Fruit fly (Drosophila melanogaster) S2 (cell line): ENCODE data around the gene Best1.

Source experiments
- CG8478 ChIP-seq: fragments of >200 bp; optimal IDR thresholded peaks from 2 replicates; lab custom pipeline; 2018
- CTCF ChIP-seq, 2 experiments: fragments of >200 bp; optimal IDR thresholded peaks; 2 replicates each; lab custom pipeline; 2018

Gene Best1

DNA sequence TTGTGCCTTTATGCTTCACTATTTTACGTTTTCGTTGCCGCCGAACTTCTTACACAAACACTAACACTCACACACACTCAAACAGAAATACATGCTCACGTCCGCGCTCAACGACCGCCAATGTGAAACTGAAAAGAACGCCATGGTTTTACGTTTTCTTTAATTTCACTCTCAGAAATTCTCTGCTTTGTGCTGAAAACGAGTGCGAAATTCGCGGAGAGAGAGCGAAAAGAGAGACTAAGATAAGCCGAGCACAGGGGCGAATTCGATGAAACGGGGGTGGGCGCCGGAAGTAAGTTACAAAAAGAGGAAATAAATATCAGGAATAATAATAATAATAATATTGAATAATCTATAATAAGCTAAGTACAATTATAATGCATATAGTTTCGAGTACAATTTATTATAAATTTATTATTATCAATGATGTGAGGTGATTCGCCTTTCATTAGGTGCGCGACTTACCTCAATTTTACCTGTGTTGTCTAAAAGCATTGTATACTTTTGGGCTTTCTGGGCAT is at the start of gene Best1:
Gene Best1 (minus strand): TSS at position 132 of the 521 bp plus-strand sequence.
- TF ChIP-seq CG8478 (lab: Kevin White, UChicago), result no peak
- no peak for TF ChIP-seq CTCF (optimal IDR thresholded peaks at IDR 0.05; lab: Kevin White, UChicago)

DNA sequence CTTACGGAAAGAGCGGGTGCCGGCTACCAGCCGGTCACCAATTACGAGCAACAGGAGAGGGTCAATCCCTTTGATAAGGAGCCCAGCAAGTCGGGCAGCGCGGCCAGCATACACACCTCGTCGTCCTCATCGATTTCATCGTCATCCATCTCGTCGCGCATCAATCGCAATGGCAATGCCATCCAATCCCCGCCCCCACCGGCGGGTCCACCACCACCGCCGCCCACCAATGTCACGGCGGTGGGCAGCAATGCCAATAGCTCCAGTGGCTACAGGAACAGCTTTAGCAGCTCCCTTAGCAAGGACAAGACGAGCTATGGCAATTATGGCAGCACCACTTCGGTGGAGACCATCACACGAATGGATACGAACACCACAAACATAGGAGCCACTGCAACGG is 47.7 kb upstream of the Best1 start:
- TF ChIP-seq CTCF (optimal IDR thresholded peaks at IDR 0.05; lab: Kevin White, UChicago), result no peak
- TF ChIP-seq CG8478 (lab: Kevin White, UChicago), result no peak

DNA sequence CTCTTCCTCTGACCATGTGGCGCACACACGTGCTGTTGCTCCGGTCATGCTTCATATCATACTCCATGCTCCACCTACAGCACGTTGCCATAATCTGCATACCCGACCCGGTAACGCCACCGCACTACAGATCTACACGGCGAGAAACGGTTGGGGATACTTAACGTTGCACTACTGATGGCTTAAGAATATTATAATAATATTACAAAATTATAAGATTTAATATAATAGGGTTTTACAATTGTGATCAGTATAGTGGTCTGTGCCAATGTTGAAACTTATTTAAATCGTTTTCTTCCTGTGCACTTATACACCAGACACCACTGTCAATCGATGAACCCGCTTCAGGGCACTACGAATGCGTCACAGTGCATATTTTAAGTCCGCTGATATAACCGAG is 43.1 kb upstream of the Best1 start:
- TF ChIP-seq CG8478 (lab: Kevin White, UChicago) (no peak), CTCF (optimal IDR thresholded peaks at IDR 0.05; lab: Kevin White, UChicago) (no peak)

DNA sequence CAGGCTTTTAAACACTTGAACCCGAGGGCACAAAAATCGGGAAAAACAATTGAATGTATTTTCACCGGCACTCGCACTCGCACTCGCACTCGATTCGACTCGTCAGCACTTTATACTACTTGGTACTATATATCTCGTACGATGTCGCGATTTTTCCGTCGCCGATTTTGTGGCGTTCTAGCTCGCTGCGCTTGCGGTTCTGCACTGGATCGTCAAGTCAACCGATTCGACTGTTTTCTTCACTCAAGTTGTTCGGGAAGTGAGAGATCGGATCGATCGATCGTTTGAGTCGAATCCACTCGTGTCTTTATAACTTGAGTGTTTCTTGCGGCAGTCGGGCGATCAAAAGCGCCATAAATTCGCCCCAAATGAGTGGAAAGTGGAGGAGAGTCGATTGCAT is 42.5 kb upstream of the Best1 start, which contains the start of gene Timp:
Gene Timp (minus strand): TSS at position 209 of the 400 bp plus-strand sequence.
- TF ChIP-seq CG8478 (lab: Kevin White, UChicago), result no peak
- TF ChIP-seq CTCF (optimal IDR thresholded peaks at IDR 0.05; lab: Kevin White, UChicago), result no peak

DNA sequence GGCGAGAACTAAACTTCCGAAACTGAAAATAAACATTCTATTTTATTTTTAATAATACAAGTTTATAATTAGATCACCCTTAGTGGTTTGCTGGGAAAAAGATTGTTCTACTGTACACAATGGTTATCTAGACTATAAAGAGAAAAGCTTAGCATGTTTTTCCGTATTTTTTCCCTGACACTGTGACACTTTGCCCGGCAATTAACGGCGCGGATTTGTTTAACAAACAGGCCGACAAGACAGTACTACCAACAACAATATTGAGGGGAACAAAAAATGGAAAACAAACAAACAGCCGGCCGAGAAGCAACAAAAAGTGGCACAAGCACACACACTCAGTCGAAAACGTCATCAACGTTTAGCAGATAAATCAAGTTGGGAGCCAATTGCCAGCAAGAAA is 36.5 kb upstream of the Best1 start:
- TF ChIP-seq CTCF (optimal IDR thresholded peaks at IDR 0.05; lab: Kevin White, UChicago) (no peak), CG8478 (lab: Kevin White, UChicago) (no peak)

DNA sequence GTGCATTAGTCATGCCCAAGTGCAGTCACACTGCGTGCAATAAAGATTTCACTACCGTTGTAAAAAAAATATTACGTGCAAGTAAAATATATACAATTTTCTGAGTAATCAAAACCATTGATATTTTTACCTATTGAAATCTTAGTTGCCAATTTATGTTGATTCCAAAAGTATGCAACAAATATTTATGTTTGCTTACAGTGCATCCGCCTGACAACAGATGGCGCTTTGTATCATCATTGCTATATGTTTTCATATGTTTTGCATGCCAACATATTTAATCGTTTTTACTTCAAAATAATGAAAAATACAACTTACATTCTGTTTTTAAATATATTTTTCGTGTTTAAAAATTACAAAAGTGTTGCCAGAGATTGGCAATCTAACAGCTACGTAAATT is 33.3 kb upstream of the Best1 start:
- no peak for TF ChIP-seq CG8478 (lab: Kevin White, UChicago)
- peak; percentile 87 to 91 for TF ChIP-seq CTCF (optimal IDR thresholded peaks at IDR 0.05; lab: Kevin White, UChicago)

DNA sequence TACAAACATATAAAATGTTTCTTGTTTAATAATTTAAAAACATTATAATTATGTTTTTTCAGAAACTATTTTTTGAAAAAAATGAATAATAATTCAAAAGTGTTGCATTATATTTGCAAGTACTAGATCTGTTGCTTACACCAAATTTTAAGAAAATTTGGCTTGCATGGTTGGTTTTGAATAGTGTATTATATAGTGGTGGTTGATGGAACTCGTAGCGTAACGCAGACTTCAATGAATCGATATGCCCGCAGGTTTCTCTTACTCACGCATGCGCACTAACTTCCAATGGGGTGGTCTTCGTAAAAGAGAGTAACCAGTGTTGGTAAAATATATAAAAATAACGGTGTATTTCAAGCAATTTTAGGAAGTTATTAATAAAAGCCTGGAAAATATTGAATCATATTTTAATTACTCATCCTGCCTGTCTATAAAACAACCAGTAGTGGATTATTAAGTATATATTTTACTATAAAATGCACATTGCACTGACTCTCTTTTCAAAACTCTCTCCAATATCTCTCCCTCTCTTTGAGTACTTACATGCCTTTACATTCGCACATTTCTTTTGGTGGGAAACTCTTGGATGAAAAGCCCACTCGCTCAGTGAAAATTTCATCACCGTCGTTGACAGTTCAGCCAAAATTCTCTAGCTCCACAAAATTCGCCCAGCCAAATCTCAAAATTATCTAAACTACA is 19.9 kb upstream of the Best1 start, which contains the start of gene Syn:
Gene Syn (plus strand): TSS at position 606 of the 699 bp plus-strand sequence.
- TF ChIP-seq CG8478 (lab: Kevin White, UChicago), result no peak

DNA sequence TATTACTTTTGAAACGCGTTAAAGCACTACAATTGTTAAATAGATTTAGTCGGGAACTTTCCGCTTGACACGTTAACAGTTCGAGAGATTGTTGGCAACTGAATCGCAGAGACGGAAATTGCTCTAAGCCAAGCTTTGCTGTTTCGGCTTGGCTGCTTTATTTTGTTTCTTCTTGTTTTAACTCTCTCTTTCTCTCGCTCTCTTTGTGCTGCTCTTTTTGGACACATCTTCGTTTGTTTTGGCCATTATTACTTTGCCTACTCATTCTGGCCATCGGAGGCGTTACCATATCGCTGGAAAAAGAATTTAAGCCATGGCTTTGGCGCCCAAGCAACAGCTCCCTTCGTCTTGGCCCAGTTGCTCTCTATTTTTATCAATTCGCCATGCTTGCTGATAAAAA is 19.2 kb upstream of the Best1 start, which contains the start of gene CG12814:
Gene CG12814 (minus strand): TSS at position 84 of the 400 bp plus-strand sequence.
- TF ChIP-seq CG8478 (lab: Kevin White, UChicago) (no peak), CTCF (optimal IDR thresholded peaks at IDR 0.05; lab: Kevin White, UChicago) (no peak)

DNA sequence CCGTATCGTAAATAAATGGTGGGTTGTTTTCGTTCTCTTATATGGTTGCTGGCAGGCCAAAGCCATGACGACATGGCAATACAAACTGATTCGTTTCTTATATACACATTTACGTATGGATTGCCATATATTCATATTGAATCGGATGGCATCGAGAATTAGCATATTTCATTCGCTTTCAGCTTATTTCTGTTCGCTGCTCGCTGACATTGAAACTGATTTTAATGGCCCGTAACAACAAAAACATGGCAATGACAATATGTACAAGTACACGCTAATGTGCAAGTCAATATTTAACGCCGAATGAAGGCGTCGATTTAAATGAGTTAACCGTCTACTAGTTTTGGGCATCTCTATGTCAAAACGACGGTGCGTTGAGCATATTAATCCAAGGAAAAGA is 15.7 kb upstream of the Best1 start:
- no peak for TF ChIP-seq CG8478 (lab: Kevin White, UChicago)
- no peak for TF ChIP-seq CTCF (optimal IDR thresholded peaks at IDR 0.05; lab: Kevin White, UChicago)

DNA sequence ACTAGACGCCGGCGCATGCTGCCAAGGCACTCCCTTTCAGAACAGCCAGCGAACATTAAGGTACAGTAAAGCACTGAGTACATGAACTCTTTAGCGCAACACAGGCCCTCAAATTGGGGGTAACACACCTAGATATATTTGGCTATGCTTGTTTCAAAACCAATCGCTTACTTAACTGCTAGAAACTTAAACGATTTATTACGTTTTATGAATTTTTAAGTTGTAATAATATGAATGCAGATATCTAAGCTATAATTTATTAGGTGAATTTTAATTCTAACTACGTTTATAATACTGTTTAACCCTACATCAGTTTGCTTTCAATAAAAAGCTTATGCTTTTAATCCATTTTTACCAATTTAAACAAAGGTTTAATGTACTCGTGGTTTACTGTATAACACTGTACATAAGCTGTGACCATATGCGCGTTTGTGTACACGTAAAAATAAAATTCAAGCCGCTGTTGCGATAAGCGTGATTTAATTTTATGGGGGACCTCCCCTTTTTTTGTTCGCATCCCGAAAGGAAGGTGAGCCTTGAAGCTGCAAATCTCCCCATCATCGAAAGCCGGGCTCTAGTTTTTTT is 6.7 kb upstream of the Best1 start:
- TF ChIP-seq CTCF (optimal IDR thresholded peaks at IDR 0.05; lab: Kevin White, UChicago), result no peak
- TF ChIP-seq CG8478 (lab: Kevin White, UChicago), result no peak

DNA sequence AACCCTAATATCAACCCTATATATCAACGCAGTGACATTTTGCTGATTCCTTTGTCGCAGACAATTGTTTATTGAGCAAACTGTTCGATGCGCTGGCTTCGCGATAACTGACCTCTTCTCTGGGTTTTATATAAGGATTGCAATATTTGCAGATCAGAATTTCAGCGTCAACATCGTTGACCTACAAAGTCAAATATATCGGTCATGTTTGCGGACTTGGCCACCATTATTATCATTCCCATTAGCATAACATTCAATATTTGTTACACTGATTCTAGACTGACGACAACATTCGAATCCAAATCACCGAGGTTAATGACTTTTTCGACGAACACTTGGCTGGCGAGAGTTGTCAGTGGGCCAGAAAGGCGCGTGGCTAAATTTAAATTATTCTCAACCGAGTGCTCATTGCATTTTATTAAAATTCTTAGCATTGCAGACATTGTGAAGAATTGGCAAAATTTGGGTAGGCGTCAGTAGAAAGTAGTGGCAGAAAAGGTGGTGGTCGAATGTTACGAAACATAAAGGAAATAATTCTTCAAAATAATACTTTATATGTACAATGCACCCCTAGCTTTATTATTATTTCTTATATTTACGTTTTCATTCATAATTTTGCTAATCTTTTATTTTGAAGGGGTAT is 1.0 kb downstream of the Best1 start:
- TF ChIP-seq CG8478 (lab: Kevin White, UChicago), result no peak
- TF ChIP-seq CTCF (optimal IDR thresholded peaks at IDR 0.05; lab: Kevin White, UChicago), result no peak

DNA sequence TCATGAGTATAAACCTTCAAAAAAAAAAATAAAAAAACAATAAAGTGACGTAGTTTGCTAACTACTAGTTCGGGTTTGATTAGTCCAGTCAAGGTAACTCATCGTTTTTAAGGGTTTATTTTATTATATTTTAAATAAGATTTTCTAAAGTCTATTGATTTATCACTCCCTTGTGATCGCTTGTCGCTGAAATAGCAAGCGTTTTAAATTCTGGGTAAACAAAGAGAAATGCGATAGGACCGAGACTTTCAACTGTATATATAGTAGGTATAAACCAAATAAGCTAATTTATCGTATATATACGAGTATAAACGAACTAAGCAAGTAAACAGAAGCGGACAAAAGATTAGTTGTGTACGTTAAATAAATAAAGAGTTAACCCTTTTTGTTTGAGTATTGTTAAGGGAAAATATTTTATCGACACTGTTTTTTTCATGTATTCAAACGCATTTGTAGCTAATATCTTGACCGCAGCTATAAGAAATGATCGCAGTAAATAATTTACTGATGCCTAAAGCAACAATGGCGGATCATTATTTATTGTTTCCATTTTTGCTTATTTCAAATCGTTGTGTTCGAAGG is 1.7 kb downstream of the Best1 start:
- TF ChIP-seq CG8478 (lab: Kevin White, UChicago), result no peak
- TF ChIP-seq CTCF (optimal IDR thresholded peaks at IDR 0.05; lab: Kevin White, UChicago), result no peak

DNA sequence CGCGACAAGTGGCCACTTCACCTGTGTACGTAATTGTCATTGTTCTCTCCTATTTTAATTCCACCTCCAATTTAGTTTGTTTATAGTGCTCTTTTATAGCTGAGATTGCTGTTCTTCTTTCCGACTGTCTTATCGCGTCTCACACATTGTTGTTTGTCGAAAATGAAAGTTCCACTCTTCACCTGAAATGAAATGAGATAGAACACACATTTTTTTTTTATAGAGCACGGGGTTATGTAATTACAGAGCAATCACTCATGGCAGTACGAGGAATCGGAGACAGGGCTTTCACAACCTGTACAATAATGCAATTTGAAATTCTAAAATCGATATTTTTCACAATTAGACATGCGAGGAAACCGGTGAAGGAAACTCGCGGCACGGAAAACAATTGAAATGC is 3.0 kb downstream of the Best1 start:
- TF ChIP-seq CG8478 (lab: Kevin White, UChicago), result no peak
- TF ChIP-seq CTCF (optimal IDR thresholded peaks at IDR 0.05; lab: Kevin White, UChicago), result no peak

DNA sequence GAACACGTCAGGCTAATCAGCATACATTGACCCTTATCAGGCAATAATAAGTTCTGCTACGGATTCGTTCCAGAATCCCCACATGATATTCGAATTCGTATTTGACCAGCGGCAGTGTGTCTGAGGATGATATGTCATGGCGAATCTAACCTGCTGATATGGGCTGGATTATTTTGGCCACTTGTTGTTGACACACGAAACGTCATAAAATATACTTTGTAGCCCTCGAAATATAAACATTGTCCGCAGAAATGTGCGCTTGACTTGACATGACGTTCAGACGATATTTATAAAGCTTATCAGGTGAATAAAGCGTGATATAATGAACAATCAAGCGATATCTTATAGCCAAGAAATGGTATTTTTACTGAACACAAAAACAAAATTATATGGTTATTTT is 4.0 kb downstream of the Best1 start:
- TF ChIP-seq CTCF (optimal IDR thresholded peaks at IDR 0.05; lab: Kevin White, UChicago) (no peak), CG8478 (lab: Kevin White, UChicago) (no peak)

DNA sequence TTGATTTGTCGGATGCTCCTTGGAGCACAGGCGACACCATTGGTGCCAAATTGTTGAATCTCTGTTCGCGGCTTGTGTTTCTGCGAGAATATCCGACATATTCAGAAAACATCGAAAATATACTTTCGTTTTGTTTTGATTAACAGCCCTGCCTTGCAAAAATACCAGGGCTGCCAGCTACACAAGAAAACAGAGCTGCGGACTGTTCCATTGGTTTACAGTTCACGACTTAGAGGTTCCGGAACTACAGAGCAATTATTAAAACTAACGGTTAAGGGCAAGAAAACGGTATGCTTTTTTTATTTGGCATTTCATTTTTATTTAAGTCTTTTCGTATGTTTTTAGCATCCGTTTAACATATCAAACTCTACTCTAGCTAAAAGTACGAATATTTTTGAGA is 9.1 kb downstream of the Best1 start, which contains the start of gene CG6254:
Gene CG6254 (minus strand): TSS at position 169 of the 400 bp plus-strand sequence.
- TF ChIP-seq CG8478 (lab: Kevin White, UChicago), result no peak
- peak; percentile 7 to 20 for TF ChIP-seq CTCF (optimal IDR thresholded peaks at IDR 0.05; lab: Kevin White, UChicago)
